Worm (Caenorhabditis elegans): ENCODE measurements around the gene gsp-1.

Gene gsp-1

ce11 chrV:10675978-10676377 is 6.2 kb upstream of the gsp-1 start:
- TF ChIP-seq madf-9 (GFP tag; conservative IDR thresholded peaks at IDR 0.05): no peak

- no peak for TF ChIP-seq Y105C5A.15 (GFP tag; IDR thresholded peaks at IDR 0.05)
- no peak for TF ChIP-seq aha-1 (tag)
- no peak for TF ChIP-seq aly-2 (tag; optimal IDR thresholded peaks at IDR 0.05)
- no peak for TF ChIP-seq fos-1 (tag; optimal IDR thresholded peaks at IDR 0.05)
- peak in 1 of 2 experiments; percentile 27 for TF ChIP-seq mdl-1 (tag; optimal IDR thresholded peaks at IDR 0.05)
- TF ChIP-seq zfp-2 (tag; optimal IDR thresholded peaks at IDR 0.05): no peak
- no peak for TF ChIP-seq snpc-1.2 (GFP tag; IDR thresholded peaks at IDR 0.05)
- TF ChIP-seq unc-62 (GFP tag; optimal IDR thresholded peaks at IDR 0.05 in 1 of 2): peak in 1 of 2 experiments; percentile 83
- TF ChIP-seq unc-62 (tag; optimal IDR thresholded peaks at IDR 0.05): no peak
- TF ChIP-seq daf-8 (GFP tag; IDR thresholded peaks at IDR 0.05): no peak
- peak; percentile 46 for TF ChIP-seq fkh-10 (GFP tag; optimal IDR thresholded peaks at IDR 0.05)
- TF ChIP-seq hlh-30 (tag; optimal IDR thresholded peaks at IDR 0.05; ENCODE audit: insufficient read depth): peak; percentile 12
- TF ChIP-seq nhr-77 (tag; optimal IDR thresholded peaks at IDR 0.05): no peak
- TF ChIP-seq nhr-237 (tag; optimal IDR thresholded peaks at IDR 0.05): no peak
- TF ChIP-seq ztf-11 (tag; optimal IDR thresholded peaks at IDR 0.05): no peak
- TF ChIP-seq daf-12 (tag; optimal IDR thresholded peaks at IDR 0.05): no peak
- TF ChIP-seq Y75B8A.6 (GFP tag; IDR thresholded peaks at IDR 0.05): no peak
- peak; percentile 18 for TF ChIP-seq nhr-11 (tag; optimal IDR thresholded peaks at IDR 0.05)
- TF ChIP-seq dpl-1 (GFP tag; optimal IDR thresholded peaks at IDR 0.05): no peak
- TF ChIP-seq lim-7 (GFP tag; IDR thresholded peaks at IDR 0.05): no peak
- no peak for TF ChIP-seq dmd-6 (GFP tag; IDR thresholded peaks at IDR 0.05)
- no peak for TF ChIP-seq arid-1 (GFP tag; conservative IDR thresholded peaks at IDR 0.05)
- no peak for TF ChIP-seq ceh-32 (tag; optimal IDR thresholded peaks at IDR 0.05; ENCODE audit: poor library complexity)
- TF ChIP-seq lin-15B (tag; optimal IDR thresholded peaks at IDR 0.05): no peak
- no peak for TF ChIP-seq lir-3 (tag; optimal IDR thresholded peaks at IDR 0.05)
- TF ChIP-seq F10B5.3 (tag; optimal IDR thresholded peaks at IDR 0.05): no peak
- no peak for TF ChIP-seq php-3 (GFP tag; IDR thresholded peaks at IDR 0.05)
- TF ChIP-seq nhr-10 (tag; optimal IDR thresholded peaks at IDR 0.05): no peak
- no peak for TF ChIP-seq F37D6.2 (tag; optimal IDR thresholded peaks at IDR 0.05)
- no peak for TF ChIP-seq ceh-20 (GFP tag; IDR thresholded peaks at IDR 0.05)
- no peak for TF ChIP-seq ZK337.2 (GFP tag; IDR thresholded peaks at IDR 0.05)
- TF ChIP-seq spr-3 (GFP tag; optimal IDR thresholded peaks at IDR 0.05): no peak
- TF ChIP-seq lsy-2 (tag; optimal IDR thresholded peaks at IDR 0.05): peak in 1 of 2 experiments; percentile 21
- TF ChIP-seq F49E8.2 (tag; optimal IDR thresholded peaks at IDR 0.05; ENCODE audit: borderline replicate concordance): no peak
- no peak for TF ChIP-seq sdz-12 (GFP tag; optimal IDR thresholded peaks at IDR 0.05)
- TF ChIP-seq lin-13 (GFP tag; optimal IDR thresholded peaks at IDR 0.05): no peak
- no peak for TF ChIP-seq unc-130 (GFP tag; optimal IDR thresholded peaks at IDR 0.05)
- TF ChIP-seq rbr-2 (tag; optimal IDR thresholded peaks at IDR 0.05): peak; percentile 46
- no peak for TF ChIP-seq F26F4.8 (GFP tag; conservative IDR thresholded peaks at IDR 0.05)
- TF ChIP-seq lin-1 (GFP tag; IDR thresholded peaks at IDR 0.05): no peak
- no peak for TF ChIP-seq mes-2 (tag; optimal IDR thresholded peaks at IDR 0.05; ENCODE audit: poor library complexity, severe bottlenecking)
- TF ChIP-seq daf-19 (GFP tag; conservative IDR thresholded peaks at IDR 0.05): no peak
- no peak for TF ChIP-seq D1046.2 (GFP tag; IDR thresholded peaks at IDR 0.05)
- TF ChIP-seq hmg-1.1 (GFP tag; IDR thresholded peaks at IDR 0.05): peak; percentile 67
- no peak for TF ChIP-seq hif-1 (tag; optimal IDR thresholded peaks at IDR 0.05)
- TF ChIP-seq dve-1 (tag; optimal IDR thresholded peaks at IDR 0.05; ENCODE audit: insufficient read depth): no peak
- TF ChIP-seq ctbp-1 (GFP tag; IDR thresholded peaks at IDR 0.05): 0 out of 2 replicates have a peak, but pooled peaks have one; percentile 22
- no peak for TF ChIP-seq egl-43 (GFP tag; IDR thresholded peaks at IDR 0.05)
Observed at ce11 chrV:10677459-10677858, 4.8 kb upstream of the gsp-1 start.

Measured in whole organism, L4 larva.